Fruit fly (Drosophila melanogaster): Measurements from ENCODE around the gene CG31819.

The CG31819 gene

dm6 chr2L:16257227-16258071 lies 46.2 kb downstream of the CG31819 start, which contains the start of the genes PRL-1 and EndoGI:
TSS of gene PRL-1 (minus strand) at chr2L:16257606.
TSS of gene EndoGI (plus strand) at chr2L:16257688.
- peak; percentile 86 for TF ChIP-seq CG34406 (GFP tag; optimal IDR thresholded peaks at IDR 0.05)
- TF ChIP-seq vri (GFP tag; optimal IDR thresholded peaks at IDR 0.05), result peak; percentile 24
- TF ChIP-seq Gug (GFP tag; IDR thresholded peaks at IDR 0.05), result no peak; the same call in 1 of the 2 replicates
- TF ChIP-seq CG15336 (GFP tag; IDR thresholded peaks at IDR 0.05), result peak; percentile 93
- TF ChIP-seq CG10631 (GFP tag; optimal IDR thresholded peaks at IDR 0.05), result peak; percentile 77
- peak; percentile 41 for TF ChIP-seq topi (GFP tag; optimal IDR thresholded peaks at IDR 0.05)
- TF ChIP-seq CG32006 (GFP tag; optimal IDR thresholded peaks at IDR 0.05), result peak; percentile 68
- no peak for TF ChIP-seq CG16779 (tag; optimal IDR thresholded peaks at IDR 0.05)
- peak; percentile 56 for TF ChIP-seq CG6808 (GFP tag; optimal IDR thresholded peaks at IDR 0.05)
- TF ChIP-seq acj6 (GFP tag; optimal IDR thresholded peaks at IDR 0.05), result peak; percentile 80
- TF ChIP-seq Sox14 (GFP tag; optimal IDR thresholded peaks at IDR 0.05), result peak; percentile 68
- no peak for TF ChIP-seq Hr38 (GFP tag; optimal IDR thresholded peaks at IDR 0.05)
- peak; percentile 61 for TF ChIP-seq CG10669 (GFP tag; optimal IDR thresholded peaks at IDR 0.05)
- TF ChIP-seq CG31627 (GFP tag; optimal IDR thresholded peaks at IDR 0.05), result peak; percentile 28
- TF ChIP-seq Hr4 (GFP tag; optimal IDR thresholded peaks at IDR 0.05), result peak; percentile 69
- TF ChIP-seq spab (GFP tag; optimal IDR thresholded peaks at IDR 0.05), result no peak
- TF ChIP-seq Ets21C (GFP tag; optimal IDR thresholded peaks at IDR 0.05), result no peak
- TF ChIP-seq CG6792 (GFP tag; optimal IDR thresholded peaks at IDR 0.05), result peak; percentile 74
- peak; percentile 37 for TF ChIP-seq CG11762 (GFP tag; optimal IDR thresholded peaks at IDR 0.05; ENCODE audit: insufficient read depth)
- TF ChIP-seq lz (GFP tag; optimal IDR thresholded peaks at IDR 0.05), result peak; percentile 34
- TF ChIP-seq Eip78C (GFP tag), result peak; percentile 85
- peak; percentile 79 for TF ChIP-seq net (GFP tag; optimal IDR thresholded peaks at IDR 0.05)
- peak; percentile 67 for TF ChIP-seq esn (GFP tag; optimal IDR thresholded peaks at IDR 0.05)
- peak; percentile 40 for TF ChIP-seq CG8319 (GFP tag; optimal IDR thresholded peaks at IDR 0.05)
- TF ChIP-seq pdm3 (GFP tag; optimal IDR thresholded peaks at IDR 0.05), result no peak
- TF ChIP-seq CG11902 (GFP tag; optimal IDR thresholded peaks at IDR 0.05), result no peak
- TF ChIP-seq CG6276 (GFP tag; optimal IDR thresholded peaks at IDR 0.05), result no peak
- peak; percentile 68 for TF ChIP-seq CG9139 (GFP tag; optimal IDR thresholded peaks at IDR 0.05)
- TF ChIP-seq Eip75B (GFP tag; optimal IDR thresholded peaks at IDR 0.05), result peak; percentile 15
- TF ChIP-seq CG3919 (GFP tag; optimal IDR thresholded peaks at IDR 0.05), result peak; percentile 70
- peak; percentile 45 for TF ChIP-seq Lpt (GFP tag; optimal IDR thresholded peaks at IDR 0.05)
- TF ChIP-seq CG3032 (tag; optimal IDR thresholded peaks at IDR 0.05), result peak; percentile 79
- peak; percentile 65 for TF ChIP-seq CG7368 (GFP tag; optimal IDR thresholded peaks at IDR 0.05)
- TF ChIP-seq CG6163 (GFP tag; IDR thresholded peaks at IDR 0.05), result peak; percentile 93
- TF ChIP-seq OdsH (GFP tag; optimal IDR thresholded peaks at IDR 0.05), result peak; percentile 72
- TF ChIP-seq CG4318 (GFP tag; optimal IDR thresholded peaks at IDR 0.05), result no peak
- peak; percentile 49 for TF ChIP-seq cyc (GFP tag; optimal IDR thresholded peaks at IDR 0.05)
- TF ChIP-seq CG11294 (GFP tag; IDR thresholded peaks at IDR 0.05), result peak; percentile 68; the same call in 1 of the 2 replicates
- peak; percentile 79 for TF ChIP-seq dsx (GFP tag; optimal IDR thresholded peaks at IDR 0.05; ENCODE audit: poor library complexity, severe bottlenecking)
- TF ChIP-seq Hr39 (GFP tag; optimal IDR thresholded peaks at IDR 0.05), result no peak
- peak; percentile 85 for TF ChIP-seq CG8632 (GFP tag; optimal IDR thresholded peaks at IDR 0.05)
- no peak for TF ChIP-seq CG6854 (GFP tag; optimal IDR thresholded peaks at IDR 0.05)
- TF ChIP-seq svp (GFP tag), result no peak
- TF ChIP-seq dac (GFP tag; optimal IDR thresholded peaks at IDR 0.05), result no peak
- no peak; the same call in 1 of the 3 replicates for TF ChIP-seq eg (GFP tag; IDR thresholded peaks at IDR 0.05)
- TF ChIP-seq ss (GFP tag; optimal IDR thresholded peaks at IDR 0.05), result peak; percentile 13 to 54
- peak; percentile 92 for TF ChIP-seq CG8119 (GFP tag; IDR thresholded peaks at IDR 0.05)
- peak; percentile 31 for TF ChIP-seq Sox15 (GFP tag; optimal IDR thresholded peaks at IDR 0.05)
- no peak for TF ChIP-seq fd85E (GFP tag; optimal IDR thresholded peaks at IDR 0.05)
- peak; percentile 36 for TF ChIP-seq Smox (GFP tag; optimal IDR thresholded peaks at IDR 0.05)
- TF ChIP-seq Ets96B (tag; optimal IDR thresholded peaks at IDR 0.05), result peak; percentile 81
